Worm (Caenorhabditis elegans) whole organism, L1 larva: Measurements from ENCODE around the gene T04A8.13.

Experiments used
- F16B12.6 ChIP-seq: fragments of 150-350 bp; optimal IDR thresholded peaks from 2 replicates; lab custom pipeline; 2014; ENCODE audit warnings: missing biosample characterization, missing genetic modification characterization
- alr-1 ChIP-seq: fragments of 200-800 bp; sonication (Bioruptor generic); optimal IDR thresholded peaks from 2 replicates; lab custom pipeline; 2018; ENCODE audit warnings: borderline replicate concordance, mild to moderate bottlenecking, missing genetic modification characterization, missing compliant biosample characterization
- aly-2 ChIP-seq: fragments of 150-350 bp; optimal IDR thresholded peaks from 2 replicates; lab custom pipeline; 2014; ENCODE audit warnings: missing biosample characterization, missing genetic modification characterization
- ama-1 ChIP-seq: fragments of 150-350 bp; optimal IDR thresholded peaks from 2 replicates; lab custom pipeline; 2014
- ceh-8 ChIP-seq: fragments of 200-800 bp; sonication (Bioruptor generic); optimal IDR thresholded peaks from 2 replicates; lab custom pipeline; 2018; ENCODE audit warnings: mild to moderate bottlenecking, missing genetic modification characterization, moderate library complexity, missing compliant biosample characterization
- ceh-88 ChIP-seq: fragments of 200-800 bp; sonication (Bioruptor generic); IDR thresholded peaks from 2 replicates; pipeline ENCODE4 v1.3.6; 2022; ENCODE audit warnings: missing genetic modification characterization, missing compliant biosample characterization
- dpl-1 ChIP-seq, 3 experiments: fragments of 150-350 bp in 2 of 3; sonication (generic microtip) in 1 of 3; optimal IDR thresholded peaks; 2 replicates each; lab custom pipeline; 2014 to 2017; ENCODE audit warnings: missing biosample characterization in 3 of 3, missing genetic modification characterization in 3 of 3, missing genetic modification reagents in 3 of 3
- efl-1 ChIP-seq, 4 experiments: fragments of 150-350 bp; optimal IDR thresholded peaks in 3 of 4; peaks in 1 of 4; 1 replicate in 1 of 4; 2 replicates in 3 of 4; lab custom pipeline; 2014; ENCODE audit warnings: missing biosample characterization in 2 of 4, missing genetic modification characterization in 2 of 4, missing genetic modification reagents in 2 of 4
- elt-2 ChIP-seq: sonication (generic microtip); optimal IDR thresholded peaks from 2 replicates; lab custom pipeline; 2016; ENCODE audit warnings: missing genetic modification characterization, mild to moderate bottlenecking, inconsistent platforms, missing compliant biosample characterization, missing genetic modification reagents
- fos-1 ChIP-seq: fragments of 150-350 bp; optimal IDR thresholded peaks from 2 replicates; lab custom pipeline; 2014; ENCODE audit warnings: missing biosample characterization, missing genetic modification characterization
- hpl-2 ChIP-seq: fragments of 150-350 bp; optimal IDR thresholded peaks from 2 replicates; lab custom pipeline; 2014; ENCODE audit warnings: missing biosample characterization, missing genetic modification reagents, missing genetic modification characterization
- isw-1 ChIP-seq: fragments of 200-800 bp; sonication (Bioruptor generic); IDR thresholded peaks from 2 replicates; pipeline ENCODE4 v1.3.6; 2022; ENCODE audit warnings: missing genetic modification characterization, missing compliant biosample characterization
- jun-1 ChIP-seq: fragments of 150-350 bp; optimal IDR thresholded peaks from 2 replicates; lab custom pipeline; 2014; ENCODE audit warnings: missing biosample characterization, missing genetic modification reagents, missing genetic modification characterization
- lin-14 ChIP-seq: fragments of 200-800 bp; sonication (Bioruptor generic); optimal IDR thresholded peaks from 2 replicates; lab custom pipeline; 2018; ENCODE audit warnings: mild to moderate bottlenecking, missing genetic modification characterization, moderate library complexity, missing compliant biosample characterization
- lin-39 ChIP-seq: fragments of 150-350 bp; optimal IDR thresholded peaks from 2 replicates; lab custom pipeline; 2014; ENCODE audit warnings: missing biosample characterization, missing genetic modification reagents, missing genetic modification characterization
- lir-3 ChIP-seq: sonication (generic microtip); optimal IDR thresholded peaks from 2 replicates; lab custom pipeline; 2016; ENCODE audit warnings: mild to moderate bottlenecking, missing genetic modification characterization, moderate library complexity, missing compliant biosample characterization; ENCODE audit not compliant: poor library complexity
- lsy-2 ChIP-seq, 2 experiments: fragments of 150-350 bp; optimal IDR thresholded peaks; 2 replicates each; lab custom pipeline; 2014; ENCODE audit warnings: missing biosample characterization in 2 of 2, missing genetic modification characterization in 2 of 2
- mab-9 ChIP-seq: fragments of 200-800 bp; sonication (Bioruptor generic); IDR thresholded peaks from 2 replicates; pipeline ENCODE4 v1.3.6; 2022; ENCODE audit warnings: missing genetic modification reagents, missing genetic modification characterization, missing compliant biosample characterization
- mep-1 ChIP-seq: fragments of 150-350 bp; optimal IDR thresholded peaks from 2 replicates; lab custom pipeline; 2014; ENCODE audit warnings: missing biosample characterization, missing genetic modification characterization
- nhr-12 ChIP-seq: sonication (generic microtip); optimal IDR thresholded peaks from 2 replicates; lab custom pipeline; 2017; ENCODE audit warnings: missing biosample characterization, missing genetic modification characterization
- nhr-19 ChIP-seq: fragments of 200-800 bp; sonication (Bioruptor generic); conservative IDR thresholded peaks from 2 replicates; pipeline ENCODE4 v1.3.6; 2022; ENCODE audit warnings: missing genetic modification characterization, missing compliant biosample characterization
- nhr-20 ChIP-seq: sonication (generic microtip); optimal IDR thresholded peaks from 2 replicates; lab custom pipeline; 2016; ENCODE audit warnings: mild to moderate bottlenecking, missing genetic modification characterization, missing compliant biosample characterization
- nhr-71 ChIP-seq: sonication (generic microtip); optimal IDR thresholded peaks from 2 replicates; lab custom pipeline; 2016; ENCODE audit warnings: mild to moderate bottlenecking, missing genetic modification characterization, moderate library complexity, missing compliant biosample characterization
- nhr-76 ChIP-seq: sonication (generic microtip); optimal IDR thresholded peaks from 2 replicates; lab custom pipeline; 2017; ENCODE audit warnings: missing biosample characterization, missing genetic modification characterization
- nhr-90 ChIP-seq: sonication (generic microtip); optimal IDR thresholded peaks from 2 replicates; lab custom pipeline; 2016; ENCODE audit warnings: mild to moderate bottlenecking, missing genetic modification characterization, missing compliant biosample characterization; ENCODE audit not compliant: poor library complexity
- pax-3 ChIP-seq: fragments of 200-800 bp; sonication (Bioruptor generic); optimal IDR thresholded peaks from 2 replicates; lab custom pipeline; 2018; ENCODE audit warnings: mild to moderate bottlenecking, missing genetic modification characterization, moderate library complexity, missing compliant biosample characterization
- rnt-1 ChIP-seq: sonication (generic microtip); optimal IDR thresholded peaks from 2 replicates; lab custom pipeline; 2016; ENCODE audit warnings: mild to moderate bottlenecking, missing genetic modification characterization, moderate library complexity, missing compliant biosample characterization
- snpc-4 ChIP-seq: fragments of 150-350 bp; optimal IDR thresholded peaks from 2 replicates; lab custom pipeline; 2014; ENCODE audit warnings: missing biosample characterization, missing genetic modification characterization
- snu-23 ChIP-seq: sonication (generic microtip); optimal IDR thresholded peaks from 2 replicates; lab custom pipeline; 2016; ENCODE audit warnings: missing genetic modification characterization, missing compliant biosample characterization
- sptf-1 ChIP-seq: fragments of 150-350 bp; optimal IDR thresholded peaks from 2 replicates; lab custom pipeline; 2014; ENCODE audit warnings: missing biosample characterization, missing genetic modification characterization
- sup-37 ChIP-seq: fragments of 200-800 bp; sonication (Bioruptor generic); optimal IDR thresholded peaks from 2 replicates; lab custom pipeline; 2018; ENCODE audit warnings: mild to moderate bottlenecking, missing genetic modification characterization, missing compliant biosample characterization
- swsn-7 ChIP-seq: sonication (generic microtip); optimal IDR thresholded peaks from 2 replicates; lab custom pipeline; 2016; ENCODE audit warnings: missing genetic modification characterization, missing compliant biosample characterization
- tlp-1 ChIP-seq: fragments of 150-350 bp; optimal IDR thresholded peaks from 2 replicates; lab custom pipeline; 2014; ENCODE audit warnings: missing biosample characterization, missing genetic modification characterization
- unc-30 ChIP-seq: sonication (generic microtip); optimal IDR thresholded peaks from 2 replicates; lab custom pipeline; 2017; ENCODE audit warnings: missing biosample characterization, missing genetic modification characterization
- unc-62 ChIP-seq: fragments of 150-350 bp; optimal IDR thresholded peaks from 2 replicates; lab custom pipeline; 2014; ENCODE audit warnings: missing biosample characterization, missing genetic modification reagents, missing genetic modification characterization
- unc-86 ChIP-seq: sonication (generic microtip); optimal IDR thresholded peaks from 2 replicates; lab custom pipeline; 2016; ENCODE audit warnings: missing genetic modification characterization, missing compliant biosample characterization
- zag-1 ChIP-seq: fragments of 150-350 bp; optimal IDR thresholded peaks from 2 replicates; lab custom pipeline; 2014; ENCODE audit warnings: missing biosample characterization, missing genetic modification characterization

T04A8.13 gene

ce11 chrIII:4679963-4680484 is 26.8 kb upstream of the T04A8.13 start, which contains the start of gene srg-11:
TSS of gene srg-11 (plus strand) at chrIII:4680013.
- TF ChIP-seq nhr-90 (tag; lab: Kevin White, UChicago) (no peak), isw-1 (GFP tag; lab: Robert Waterston, UW) (no peak), nhr-76 (tag; lab: Kevin White, UChicago) (no peak), mab-9 (GFP tag; lab: Robert Waterston, UW) (no peak), aly-2 (tag; lab: Kevin White, UChicago) (no peak), jun-1 (tag; lab: Kevin White, UChicago) (no peak), F16B12.6 (tag; lab: Kevin White, UChicago) (no peak)
- TF ChIP-seq, all 84 proteins: peak for 0

ce11 chrIII:4687134-4687533 is 19.6 kb upstream of the T04A8.13 start:
- TF ChIP-seq nhr-20 (tag; lab: Kevin White, UChicago) = peak; percentile 10
- TF ChIP-seq swsn-7 (tag; lab: Kevin White, UChicago) = peak; percentile 0
- TF ChIP-seq mep-1 (tag; lab: Kevin White, UChicago) = peak; percentile 28
- peak; percentile 17 for TF ChIP-seq lin-39 (tag; lab: Kevin White, UChicago)
- TF ChIP-seq hpl-2 = no peak
- no peak for TF ChIP-seq alr-1 (tag; lab: Kevin White, UChicago)
- TF ChIP-seq snpc-4 = no peak
- peak; percentile 63 for TF ChIP-seq lin-14 (GFP tag; lab: Kevin White, UChicago)
- peak; percentile 58 to 62 for TF ChIP-seq lsy-2 (tag; optimal IDR thresholded peaks at IDR 0.05; lab: Kevin White, UChicago)
- peak; percentile 77 for TF ChIP-seq nhr-71
- TF ChIP-seq efl-1 (optimal IDR thresholded peaks at IDR 0.05; lab: Kevin White, UChicago) = peak in 1 of 2 experiments; percentile 12
- TF ChIP-seq efl-1 (GFP tag; optimal IDR thresholded peaks at IDR 0.05 in 1 of 2; lab: Kevin White, UChicago) = no peak
- no peak for TF ChIP-seq zag-1
- peak; percentile 37 for TF ChIP-seq nhr-19 (GFP tag; lab: Robert Waterston, UW)
- TF ChIP-seq unc-86 (tag; lab: Kevin White, UChicago) = no peak
- peak in 1 of 3 experiments; percentile 1 for TF ChIP-seq dpl-1 (GFP tag; optimal IDR thresholded peaks at IDR 0.05; lab: Kevin White, UChicago)
- peak; percentile 58 for TF ChIP-seq snu-23 (GFP tag; lab: Kevin White, UChicago)
- TF ChIP-seq pax-3 (tag; lab: Kevin White, UChicago) = no peak
- TF ChIP-seq tlp-1 (tag; lab: Kevin White, UChicago) = no peak
- TF ChIP-seq fos-1 = no peak
- TF ChIP-seq ceh-88 (GFP tag; lab: Robert Waterston, UW) = no peak
- TF ChIP-seq rnt-1 (tag; lab: Kevin White, UChicago) = peak; percentile 20
- TF ChIP-seq sptf-1 = no peak
- no peak for TF ChIP-seq unc-30
- no peak for TF ChIP-seq sup-37 (GFP tag; lab: Kevin White, UChicago)
- TF ChIP-seq unc-62 (GFP tag; lab: Kevin White, UChicago) = no peak
- TF ChIP-seq elt-2 (tag; lab: Kevin White, UChicago) = no peak

ce11 chrIII:4688356-4688755 is 18.4 kb upstream of the T04A8.13 start, which contains the start of gene tag-243:
TSS of gene tag-243 (minus strand) at chrIII:4688456.
- TF ChIP-seq jun-1 (tag; lab: Kevin White, UChicago) = no peak
- TF ChIP-seq ama-1 = no peak
- no peak for TF ChIP-seq nhr-12 (tag; lab: Kevin White, UChicago)
- no peak for TF ChIP-seq lir-3
- peak; percentile 7 for TF ChIP-seq rnt-1 (tag; lab: Kevin White, UChicago)
- peak; percentile 5 for TF ChIP-seq nhr-71

DNA sequence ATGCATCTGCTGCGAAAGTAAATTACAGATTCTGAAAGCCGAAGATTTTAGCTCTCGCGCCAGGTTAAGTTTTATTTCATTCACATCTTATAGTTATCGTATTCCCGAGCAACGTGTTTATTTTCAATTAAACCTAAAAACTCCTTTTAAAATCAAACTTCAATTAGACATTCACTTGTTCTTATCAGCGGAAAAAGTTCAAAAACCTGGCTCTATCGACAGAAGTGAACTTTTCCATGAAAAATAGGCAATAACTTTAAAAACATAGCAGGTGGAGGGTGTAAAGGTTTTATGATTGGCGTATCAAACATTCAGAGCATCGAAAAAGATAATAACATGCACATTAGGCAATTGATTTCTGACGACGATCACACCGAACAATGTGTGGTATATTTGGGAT is 17.8 kb upstream of the T04A8.13 start, which contains the start of gene ppat-1:
Gene ppat-1, plus strand, starts transcription at position 316 of the 400 bp plus-strand sequence.
- peak; percentile 2 for TF ChIP-seq ceh-8 (GFP tag; lab: Kevin White, UChicago)
- no peak for TF ChIP-seq lir-3
